Worm (Caenorhabditis elegans) whole organism, midembryonic: ENCODE data around the gene cdc-37.

Experiments
- T22C8.4 ChIP-seq: fragments of 200-800 bp; sonication (Bioruptor generic); IDR thresholded peaks from 2 replicates; pipeline ENCODE4 v1.3.6; 2022; ENCODE audit warnings: missing genetic modification characterization, missing compliant biosample characterization
- cog-1 ChIP-seq: sonication (generic microtip); optimal IDR thresholded peaks from 2 replicates; lab custom pipeline; 2016; ENCODE audit warnings: missing genetic modification characterization, missing compliant biosample characterization
- flt-1 ChIP-seq: fragments of 200-800 bp; sonication (Bioruptor generic); IDR thresholded peaks from 2 replicates; pipeline ENCODE4 v1.3.6; 2022; ENCODE audit warnings: missing genetic modification characterization, missing compliant biosample characterization
- med-1 ChIP-seq: sonication (generic microtip); optimal IDR thresholded peaks from 2 replicates; lab custom pipeline; 2017; ENCODE audit warnings: missing genetic modification characterization, mild to moderate bottlenecking, missing compliant biosample characterization, antibody characterized with exemption, missing genetic modification reagents; ENCODE audit not compliant: insufficient read depth
- ref-1 ChIP-seq: fragments of 200-800 bp; sonication (Bioruptor generic); conservative IDR thresholded peaks from 2 replicates; pipeline ENCODE4 v1.3.6; 2022; ENCODE audit warnings: missing genetic modification reagents, missing genetic modification characterization, missing compliant biosample characterization
- tab-1 ChIP-seq: fragments of 200-800 bp; sonication (Bioruptor generic); IDR thresholded peaks from 2 replicates; pipeline ENCODE4 v1.3.6; 2022; ENCODE audit warnings: missing genetic modification characterization, missing compliant biosample characterization
- ztf-23 ChIP-seq: fragments of 200-800 bp; sonication (Bioruptor generic); IDR thresholded peaks from 2 replicates; pipeline ENCODE4 v1.3.6; 2022; ENCODE audit warnings: missing genetic modification reagents, missing genetic modification characterization, missing compliant biosample characterization
- ztf-29 ChIP-seq: fragments of 200-800 bp; sonication (Bioruptor generic); IDR thresholded peaks from 2 replicates; pipeline ENCODE4 v1.3.6; 2022; ENCODE audit warnings: missing genetic modification reagents, missing genetic modification characterization, missing compliant biosample characterization

- no peak for TF ChIP-seq cog-1 (tag; lab: Kevin White, UChicago)
- TF ChIP-seq med-1 (GFP tag; lab: Kevin White, UChicago) = no peak
- peak; percentile 52 for TF ChIP-seq T22C8.4 (GFP tag; lab: Robert Waterston, UW)
- TF ChIP-seq ref-1 (GFP tag; lab: Robert Waterston, UW) = no peak
- TF ChIP-seq ztf-23 (GFP tag; lab: Robert Waterston, UW) = no peak
- TF ChIP-seq tab-1 (GFP tag; lab: Robert Waterston, UW) = no peak
- TF ChIP-seq flt-1 (GFP tag; lab: Robert Waterston, UW) = no peak
- no peak for TF ChIP-seq ztf-29 (GFP tag; lab: Robert Waterston, UW)
Measured at ce11 chrII:555371-555770, 25.0 kb downstream of the cdc-37 start.
